Worm (Caenorhabditis elegans) whole organism, L2 larva: Measurements from ENCODE around the gene F13A2.5.

Experiments
- ama-1 ChIP-seq: fragments of 150-350 bp; optimal IDR thresholded peaks from 2 replicates; lab custom pipeline; 2018; ENCODE audit warnings: inconsistent platforms
- zag-1 ChIP-seq: fragments of 150-350 bp; optimal IDR thresholded peaks from 2 replicates; lab custom pipeline; 2014; ENCODE audit warnings: missing biosample characterization, missing genetic modification characterization

DNA sequence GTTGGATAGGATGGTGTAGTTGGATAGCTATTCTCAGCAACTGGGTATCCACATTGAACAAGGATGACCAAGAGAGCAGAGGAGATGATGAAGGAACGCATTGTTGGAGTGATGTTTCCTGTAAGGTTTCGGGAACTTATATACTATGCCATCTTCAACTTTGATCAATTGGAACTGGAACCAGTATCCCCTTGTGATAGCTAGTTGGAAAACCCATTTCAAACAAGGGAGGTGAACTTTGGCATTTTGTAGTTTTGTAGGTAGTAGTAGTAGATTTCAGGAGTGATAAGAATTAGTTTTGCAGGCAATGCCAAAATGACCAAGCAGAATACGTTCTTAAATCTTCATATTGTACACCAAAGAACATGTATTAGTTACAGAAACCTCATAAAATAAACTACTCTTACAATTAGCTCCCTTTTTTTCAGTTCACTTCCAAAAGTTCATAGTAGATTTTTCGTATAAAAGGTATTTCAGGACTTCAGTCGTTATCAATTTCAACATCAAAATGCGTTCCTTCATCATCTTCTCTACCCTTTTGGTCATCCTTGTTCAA, 18.1 kb upstream of the F13A2.5 start, which contains the start of the genes Y47D7A.7 and Y47D7A.2:
- TF ChIP-seq zag-1 (tag; lab: Kevin White, UChicago) (no peak), ama-1 (lab: Kevin White, UChicago) (no peak)
